Fruit fly (Drosophila melanogaster): ENCODE data around the gene Tcs5.

Tcs5 gene

DNA sequence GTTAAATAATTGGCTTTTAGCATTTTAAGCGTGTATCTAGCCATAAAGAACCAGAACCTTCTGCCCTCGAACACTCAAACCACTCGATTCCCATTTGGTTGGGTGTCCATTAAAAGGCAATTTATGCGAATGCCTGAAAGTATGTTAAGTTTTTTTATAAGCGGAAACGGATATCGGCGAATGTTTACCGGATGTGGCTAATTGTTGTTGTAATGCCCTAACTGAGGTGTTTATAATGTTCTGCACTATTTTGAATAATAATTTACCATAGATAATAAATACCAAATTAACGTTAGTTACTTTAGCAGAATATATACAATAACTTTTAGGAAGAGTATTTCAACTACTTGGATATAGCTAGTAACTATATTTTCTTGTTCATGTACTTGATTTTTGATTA lies 42.5 kb downstream of the Tcs5 start:
- TF ChIP-seq CG17806 (tag; optimal IDR thresholded peaks at IDR 0.05) (no peak), Snoo (tag; optimal IDR thresholded peaks at IDR 0.05) (no peak), fd96Ca (GFP tag; IDR thresholded peaks at IDR 0.05) (no peak), Ets98B (GFP tag; IDR thresholded peaks at IDR 0.05) (no peak), CG8301 (tag; optimal IDR thresholded peaks at IDR 0.05) (peak; percentile 2), CG13204 (GFP tag; optimal IDR thresholded peaks at IDR 0.05) (no peak), rn (GFP tag; IDR thresholded peaks at IDR 0.05) (no peak), CG4496 (GFP tag; IDR thresholded peaks at IDR 0.05) (peak; percentile 62; the same call in 2 of the 3 replicates), Pif1B (GFP tag; optimal IDR thresholded peaks at IDR 0.05) (no peak), D1 (tag; optimal IDR thresholded peaks at IDR 0.05) (no peak), CG34367 (tag; optimal IDR thresholded peaks at IDR 0.05) (peak; percentile 52), CG15710 (tag; optimal IDR thresholded peaks at IDR 0.05) (no peak), CG8159 (tag; optimal IDR thresholded peaks at IDR 0.05) (peak; percentile 13), Pif1A (GFP tag; optimal IDR thresholded peaks at IDR 0.05) (peak; percentile 37), CG14655 (GFP tag; optimal IDR thresholded peaks at IDR 0.05) (peak; percentile 12), CG12605 (GFP tag; IDR thresholded peaks at IDR 0.05) (peak; percentile 33; the same call in 1 of the 2 replicates), CG32121 (GFP tag; IDR thresholded peaks at IDR 0.05) (no peak), EcR (GFP tag; optimal IDR thresholded peaks at IDR 0.05) (no peak), gl (tag; optimal IDR thresholded peaks at IDR 0.05) (no peak), CG10348 (GFP tag; IDR thresholded peaks at IDR 0.05) (no peak), CG9948 (tag; optimal IDR thresholded peaks at IDR 0.05) (no peak)

Measured in whole organism, pupa.